Worm (Caenorhabditis elegans) whole organism, L3 larva: ENCODE measurements around the gene prcc-1.
A peak's percentile ranks its signal among the peaks of the same experiment; 100 is the strongest.

Experiments
- ZK546.5 ChIP-seq: sonication (generic microtip); optimal IDR thresholded peaks from 2 replicates; lab custom pipeline; 2017; ENCODE audit warnings: missing biosample characterization, missing genetic modification characterization
- ceh-16 ChIP-seq: sonication (generic microtip); optimal IDR thresholded peaks from 2 replicates; lab custom pipeline; 2017; ENCODE audit warnings: missing biosample characterization, missing genetic modification characterization
- daf-12 ChIP-seq: fragments of 150-350 bp; optimal IDR thresholded peaks from 2 replicates; lab custom pipeline; 2014; ENCODE audit warnings: missing biosample characterization, missing genetic modification reagents, missing genetic modification characterization
- nhr-11 ChIP-seq: fragments of 150-350 bp; optimal IDR thresholded peaks from 2 replicates; lab custom pipeline; 2014; ENCODE audit warnings: missing biosample characterization, missing genetic modification characterization
- nhr-77 ChIP-seq: fragments of 150-350 bp; optimal IDR thresholded peaks from 2 replicates; lab custom pipeline; 2014; ENCODE audit warnings: missing biosample characterization, missing genetic modification characterization
- pha-4 ChIP-seq: fragments of 150-350 bp; optimal IDR thresholded peaks from 2 replicates; lab custom pipeline; 2014; ENCODE audit warnings: missing biosample characterization, missing genetic modification reagents, missing genetic modification characterization
- sea-2 ChIP-seq: fragments of 150-350 bp; sonication (generic microtip); optimal IDR thresholded peaks from 4 replicates; lab custom pipeline; 2014; ENCODE audit warnings: missing biosample characterization, missing genetic modification reagents, missing genetic modification characterization
- snpc-4 ChIP-seq: fragments of 150-350 bp; optimal IDR thresholded peaks from 2 replicates; lab custom pipeline; 2014; ENCODE audit warnings: missing biosample characterization, missing genetic modification characterization
- tbx-2 ChIP-seq: sonication (generic microtip); optimal IDR thresholded peaks from 2 replicates; lab custom pipeline; 2016; ENCODE audit warnings: mild to moderate bottlenecking, missing genetic modification characterization, missing compliant biosample characterization
- unc-39 ChIP-seq: sonication (generic microtip); optimal IDR thresholded peaks from 4 replicates; lab custom pipeline; 2017; ENCODE audit warnings: missing biosample characterization, missing genetic modification characterization

DNA sequence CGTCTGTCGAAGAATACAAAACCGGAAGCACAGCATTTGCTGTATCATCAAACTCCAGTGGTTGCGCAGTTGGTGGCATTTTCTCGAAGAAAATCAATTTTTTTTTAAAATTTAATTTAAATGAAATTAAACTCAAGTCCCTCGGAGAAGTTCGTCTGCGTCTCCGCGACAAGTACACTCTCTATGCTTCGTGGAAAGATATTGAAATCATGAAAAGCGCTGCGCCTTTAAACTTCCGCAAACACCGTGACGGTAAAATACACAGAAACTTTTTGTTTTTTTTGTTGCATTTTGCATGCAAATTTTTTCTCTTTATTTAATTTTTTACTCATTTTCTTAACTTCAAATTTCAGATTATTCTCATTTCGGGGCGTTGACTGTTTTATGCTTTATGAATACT, 5.1 kb upstream of the prcc-1 start, which contains the start of the genes dli-1, tin-9.2 and exos-4.1:
- TF ChIP-seq unc-39 (tag; lab: Kevin White, UChicago) (no peak), nhr-11 (tag; lab: Kevin White, UChicago) (no peak), nhr-77 (tag; lab: Kevin White, UChicago) (no peak), snpc-4 (tag; lab: Kevin White, UChicago) (peak; percentile 31), ZK546.5 (tag; lab: Kevin White, UChicago) (no peak), pha-4 (tag; lab: Kevin White, UChicago) (peak; percentile 69), ceh-16 (tag; lab: Kevin White, UChicago) (no peak), tbx-2 (tag; lab: Kevin White, UChicago) (no peak), sea-2 (no peak), daf-12 (tag; lab: Kevin White, UChicago) (no peak)
